Fruit fly (Drosophila melanogaster) whole organism, embryonic: Measurements from ENCODE around the gene CG15445.

ENCODE experiments used
- Adf1 ChIP-seq: fragments of 200-800 bp; sonication (Bioruptor generic); IDR thresholded peaks from 2 replicates; pipeline ENCODE4 v1.3.6; 2022; ENCODE audit warnings: missing biosample characterization, missing genetic modification characterization
- Aef1 ChIP-seq: fragments of 200-800 bp; sonication (Bioruptor generic); IDR thresholded peaks from 3 replicates; pipeline ENCODE4 v1.3.6; 2022; ENCODE audit warnings: missing biosample characterization, missing genetic modification characterization
- Antp ChIP-seq: fragments of 200-800 bp; sonication (Bioruptor generic); optimal IDR thresholded peaks from 3 replicates; lab custom pipeline; 2016; ENCODE audit warnings: missing biosample characterization, missing genetic modification characterization
- B-H1 ChIP-seq: fragments of 200-800 bp; sonication (Bioruptor generic); IDR thresholded peaks from 3 replicates; pipeline ENCODE4 v1.3.6; 2022; ENCODE audit warnings: missing biosample characterization, missing genetic modification characterization
- CG10431 ChIP-seq: fragments of 200-800 bp; sonication (Bioruptor generic); optimal IDR thresholded peaks from 3 replicates; lab custom pipeline; 2018; ENCODE audit warnings: missing biosample characterization, mild to moderate bottlenecking, missing genetic modification characterization
- CG11560 ChIP-seq: fragments of 200-800 bp; sonication (Bioruptor generic); IDR thresholded peaks from 3 replicates; pipeline ENCODE4 v1.3.6; 2022; ENCODE audit warnings: missing biosample characterization, missing genetic modification characterization
- CG12071 ChIP-seq: fragments of 200-800 bp; sonication (Bioruptor generic); optimal IDR thresholded peaks from 3 replicates; lab custom pipeline; 2018; ENCODE audit warnings: missing biosample characterization, mild to moderate bottlenecking, missing genetic modification characterization
- CG1233 ChIP-seq: fragments of 200-800 bp; sonication (Bioruptor generic); optimal IDR thresholded peaks from 4 replicates; lab custom pipeline; 2018; ENCODE audit warnings: missing biosample characterization, mild to moderate bottlenecking, missing genetic modification characterization
- CG14014 ChIP-seq: fragments of 200-800 bp; sonication (Bioruptor generic); IDR thresholded peaks from 2 replicates; pipeline ENCODE4 v1.3.6; 2022; ENCODE audit warnings: missing biosample characterization, missing genetic modification characterization
- CG15696 ChIP-seq: fragments of 200-800 bp; sonication (Bioruptor generic); optimal IDR thresholded peaks from 2 replicates; lab custom pipeline; 2019; ENCODE audit warnings: missing biosample characterization, mild to moderate bottlenecking, missing genetic modification characterization, moderate library complexity
- CG1603 ChIP-seq: fragments of 200-800 bp; sonication (Bioruptor generic); optimal IDR thresholded peaks from 2 replicates; lab custom pipeline; 2019; ENCODE audit warnings: missing biosample characterization, mild to moderate bottlenecking, missing genetic modification characterization, moderate library complexity
- CG17186 ChIP-seq: fragments of 200-800 bp; sonication (Bioruptor generic); optimal IDR thresholded peaks from 3 replicates; lab custom pipeline; 2017; ENCODE audit warnings: missing biosample characterization, missing genetic modification reagents, missing genetic modification characterization
- CG18011 ChIP-seq: fragments of 200-800 bp; sonication (Bioruptor generic); optimal IDR thresholded peaks from 2 replicates; lab custom pipeline; 2017; ENCODE audit warnings: missing biosample characterization, missing genetic modification characterization, mild to moderate bottlenecking, moderate library complexity, missing genotype
- CG31365 ChIP-seq: fragments of 200-800 bp; sonication (Bioruptor generic); optimal IDR thresholded peaks from 2 replicates; lab custom pipeline; 2018; ENCODE audit warnings: missing biosample characterization, mild to moderate bottlenecking, missing genetic modification characterization
- CG3407 ChIP-seq: fragments of 200-800 bp; sonication (Bioruptor generic); optimal IDR thresholded peaks from 2 replicates; lab custom pipeline; 2018; ENCODE audit warnings: missing biosample characterization, mild to moderate bottlenecking, missing genetic modification characterization
- CG3995 ChIP-seq: fragments of 200-800 bp; sonication (Bioruptor generic); optimal IDR thresholded peaks from 3 replicates; lab custom pipeline; 2016; ENCODE audit warnings: missing biosample characterization, missing genetic modification characterization
- CG4360 ChIP-seq: fragments of 200-800 bp; sonication (Bioruptor generic); IDR thresholded peaks from 2 replicates; pipeline ENCODE4 v1.3.6; 2022; ENCODE audit warnings: missing biosample characterization, missing genetic modification characterization
- CG6683 ChIP-seq: fragments of 200-800 bp; sonication (Bioruptor generic); optimal IDR thresholded peaks from 2 replicates; lab custom pipeline; 2017; ENCODE audit warnings: missing biosample characterization, mild to moderate bottlenecking, missing genetic modification characterization, missing genetic modification reagents
- CG6765 ChIP-seq: fragments of 200-800 bp; sonication (Bioruptor generic); optimal IDR thresholded peaks from 3 replicates; lab custom pipeline; 2017; ENCODE audit warnings: missing biosample characterization, mild to moderate bottlenecking, missing genetic modification characterization
- CG7271 ChIP-seq: fragments of 200-800 bp; sonication (Bioruptor generic); optimal IDR thresholded peaks from 2 replicates; lab custom pipeline; 2018; ENCODE audit warnings: missing biosample characterization, mild to moderate bottlenecking, missing genetic modification characterization, moderate library complexity
- CG7745 ChIP-seq: fragments of 200-800 bp; sonication (Bioruptor generic); optimal IDR thresholded peaks from 2 replicates; lab custom pipeline; 2018; ENCODE audit warnings: missing biosample characterization, mild to moderate bottlenecking, missing genetic modification characterization, moderate library complexity
- CG7963 ChIP-seq: fragments of 200-800 bp; sonication (Bioruptor generic); IDR thresholded peaks from 3 replicates; pipeline ENCODE4 v1.3.6; 2022; ENCODE audit warnings: missing biosample characterization, missing genetic modification characterization; ENCODE audit not compliant: partially characterized antibody
- CG8388 ChIP-seq: fragments of 200-800 bp; sonication (Bioruptor generic); optimal IDR thresholded peaks from 2 replicates; lab custom pipeline; 2019; ENCODE audit warnings: missing biosample characterization, mild to moderate bottlenecking, missing genetic modification characterization, moderate library complexity
- CG9437 ChIP-seq: fragments of 200-800 bp; sonication (Bioruptor generic); optimal IDR thresholded peaks from 2 replicates; lab custom pipeline; 2018; ENCODE audit warnings: missing biosample characterization, mild to moderate bottlenecking, missing genetic modification characterization
- Deaf1 ChIP-seq: fragments of 200-800 bp; optimal IDR thresholded peaks from 3 replicates; lab custom pipeline; 2019; ENCODE audit warnings: missing biosample characterization, mild to moderate bottlenecking, missing genetic modification characterization, moderate library complexity
- Fer1 ChIP-seq: fragments of 200-800 bp; sonication (Bioruptor generic); optimal IDR thresholded peaks from 2 replicates; lab custom pipeline; 2017; ENCODE audit warnings: missing biosample characterization, mild to moderate bottlenecking, missing genetic modification characterization
- HmgD ChIP-seq: fragments of 200-800 bp; sonication (Bioruptor generic); optimal IDR thresholded peaks from 3 replicates; lab custom pipeline; 2016; ENCODE audit warnings: missing biosample characterization, missing genetic modification characterization
- Hmr ChIP-seq: fragments of 200-800 bp; sonication (Bioruptor generic); optimal IDR thresholded peaks from 3 replicates; lab custom pipeline; 2017; ENCODE audit warnings: mild to moderate bottlenecking, missing biosample characterization, missing genetic modification reagents, missing genetic modification characterization
- Hr3 ChIP-seq: fragments of 200-800 bp; sonication (Bioruptor generic); optimal IDR thresholded peaks from 3 replicates; lab custom pipeline; 2016; ENCODE audit warnings: missing biosample characterization, missing genetic modification characterization
- Lim3 ChIP-seq: fragments of 200-800 bp; sonication (Bioruptor generic); IDR thresholded peaks from 2 replicates; pipeline ENCODE4 v1.3.6; 2022; ENCODE audit warnings: missing biosample characterization, missing genetic modification characterization
- MTF-1 ChIP-seq: fragments of 200-800 bp; sonication (Bioruptor generic); optimal IDR thresholded peaks from 2 replicates; lab custom pipeline; 2018; ENCODE audit warnings: missing biosample characterization, mild to moderate bottlenecking, missing genetic modification characterization, borderline replicate concordance
- Mad ChIP-seq: fragments of 200-800 bp; sonication (Bioruptor generic); optimal IDR thresholded peaks from 2 replicates; lab custom pipeline; 2016; ENCODE audit warnings: missing biosample characterization, missing genetic modification characterization
- PHDP ChIP-seq: fragments of 200-800 bp; sonication (Bioruptor generic); optimal IDR thresholded peaks from 3 replicates; lab custom pipeline; 2018; ENCODE audit warnings: missing biosample characterization, mild to moderate bottlenecking, missing genetic modification characterization, moderate library complexity
- Ravus ChIP-seq: fragments of 200-800 bp; sonication (Bioruptor generic); IDR thresholded peaks from 2 replicates; pipeline ENCODE4 v1.3.6; 2022; ENCODE audit warnings: missing biosample characterization, missing genetic modification characterization
- Spps ChIP-seq: fragments of 200-800 bp; sonication (Bioruptor generic); optimal IDR thresholded peaks from 2 replicates; lab custom pipeline; 2018; ENCODE audit warnings: missing biosample characterization, mild to moderate bottlenecking, missing genetic modification characterization
- Sry-β ChIP-seq: fragments of 200-800 bp; sonication (Bioruptor generic); optimal IDR thresholded peaks from 2 replicates; lab custom pipeline; 2018; ENCODE audit warnings: missing biosample characterization, mild to moderate bottlenecking, missing genetic modification characterization, moderate library complexity
- ac ChIP-seq: fragments of 200-800 bp; sonication (Bioruptor generic); optimal IDR thresholded peaks from 3 replicates; lab custom pipeline; 2017; ENCODE audit warnings: missing biosample characterization, mild to moderate bottlenecking, missing genetic modification characterization
- crol ChIP-seq: fragments of 200-800 bp; sonication (Bioruptor generic); IDR thresholded peaks from 2 replicates; pipeline ENCODE4 v1.3.6; 2022; ENCODE audit warnings: missing biosample characterization, missing genetic modification characterization
- fd96Cb ChIP-seq: fragments of 200-800 bp; sonication (Bioruptor generic); optimal IDR thresholded peaks from 2 replicates; lab custom pipeline; 2018; ENCODE audit warnings: missing biosample characterization, mild to moderate bottlenecking, missing genetic modification characterization, moderate library complexity
- gsb-n ChIP-seq: fragments of 200-800 bp; sonication (Bioruptor generic); optimal IDR thresholded peaks from 3 replicates; lab custom pipeline; 2018; ENCODE audit warnings: missing biosample characterization, mild to moderate bottlenecking, missing genetic modification characterization
- mam ChIP-seq: fragments of 200-800 bp; sonication (Bioruptor generic); optimal IDR thresholded peaks from 3 replicates; lab custom pipeline; 2016; ENCODE audit warnings: missing biosample characterization, missing genetic modification characterization
- onecut ChIP-seq: fragments of 200-800 bp; sonication (Bioruptor generic); IDR thresholded peaks from 2 replicates; pipeline ENCODE4 v1.3.6; 2022; ENCODE audit warnings: missing biosample characterization, missing genetic modification characterization
- phol ChIP-seq: fragments of 200-800 bp; sonication (Bioruptor generic); optimal IDR thresholded peaks from 3 replicates; lab custom pipeline; 2018; ENCODE audit warnings: missing biosample characterization, mild to moderate bottlenecking, missing genetic modification characterization, moderate library complexity
- row ChIP-seq: fragments of 200-800 bp; sonication (Bioruptor generic); IDR thresholded peaks from 3 replicates; pipeline ENCODE4 v1.3.6; 2022; ENCODE audit warnings: missing biosample characterization, missing genetic modification characterization
- sim ChIP-seq: fragments of 200-800 bp; sonication (Bioruptor generic); IDR thresholded peaks from 2 replicates; pipeline ENCODE4 v1.3.6; 2022; ENCODE audit warnings: missing biosample characterization, missing genetic modification characterization
- sima ChIP-seq: fragments of 200-800 bp; sonication (Bioruptor generic); optimal IDR thresholded peaks from 2 replicates; lab custom pipeline; 2016; ENCODE audit warnings: missing biosample characterization, missing genetic modification characterization
- sna ChIP-seq: fragments of 200-800 bp; sonication (Bioruptor generic); IDR thresholded peaks from 2 replicates; pipeline ENCODE4 v1.3.6; 2022; ENCODE audit warnings: missing biosample characterization, missing genetic modification characterization; ENCODE audit not compliant: partially characterized antibody
- stwl ChIP-seq: fragments of 200-800 bp; sonication (Bioruptor generic); optimal IDR thresholded peaks from 3 replicates; lab custom pipeline; 2018; ENCODE audit warnings: missing biosample characterization, mild to moderate bottlenecking, missing genetic modification characterization, moderate library complexity
- sug ChIP-seq: fragments of 200-800 bp; optimal IDR thresholded peaks from 2 replicates; lab custom pipeline; 2019; ENCODE audit warnings: missing biosample characterization, mild to moderate bottlenecking, missing genetic modification characterization, moderate library complexity
- tll ChIP-seq, 2 experiments: fragments of 200-800 bp in 1 of 2; fragments of >200 bp in 1 of 2; sonication (Bioruptor generic) in 1 of 2; optimal IDR thresholded peaks; 2 replicates each; lab custom pipeline; 2017 to 2019; ENCODE audit warnings: missing biosample characterization in 2 of 2, missing genetic modification characterization in 2 of 2, mild to moderate bottlenecking in 1 of 2, moderate library complexity in 1 of 2

The CG15445 gene

dm6 chrX:21124176-21124575 lies 7.2 kb downstream of the CG15445 start (continued):
- TF ChIP-seq crol (GFP tag; lab: Robert Waterston, UW): no peak
- no peak for TF ChIP-seq CG3995 (GFP tag; lab: Kevin White, UChicago)
- no peak for TF ChIP-seq Fer1
- TF ChIP-seq Mad (GFP tag; lab: Kevin White, UChicago): peak; percentile 42
- TF ChIP-seq Aef1 (GFP tag; lab: Robert Waterston, UW): peak; percentile 63
- no peak for TF ChIP-seq sima (GFP tag; lab: Kevin White, UChicago)
- TF ChIP-seq CG8388 (GFP tag; lab: Kevin White, UChicago): peak; percentile 78
- peak; percentile 44 for TF ChIP-seq CG1233 (GFP tag; lab: Kevin White, UChicago)
- TF ChIP-seq CG7745 (tag; lab: Kevin White, UChicago): no peak
- TF ChIP-seq CG6683 (GFP tag; lab: Kevin White, UChicago): no peak
- no peak for TF ChIP-seq Sry-β (GFP tag; lab: Kevin White, UChicago)
- peak; percentile 41 for TF ChIP-seq CG3407
- peak; percentile 19 for TF ChIP-seq Deaf1 (tag; lab: Kevin White, UChicago)
- TF ChIP-seq MTF-1 (GFP tag; lab: Kevin White, UChicago): no peak
- TF ChIP-seq sna (GFP tag; lab: Robert Waterston, UW): no peak
- peak; percentile 42 for TF ChIP-seq CG9437 (GFP tag; lab: Kevin White, UChicago)
- TF ChIP-seq phol (tag; lab: Kevin White, UChicago): peak; percentile 78
- no peak for TF ChIP-seq CG10431
- TF ChIP-seq HmgD (GFP tag; lab: Kevin White, UChicago): no peak
- TF ChIP-seq CG12071: peak; percentile 30
- TF ChIP-seq tll (GFP tag; optimal IDR thresholded peaks at IDR 0.05; lab: Kevin White, UChicago): no peak
- peak; percentile 36; the same call in 1 of the 3 replicates for TF ChIP-seq B-H1
- TF ChIP-seq mam (GFP tag; lab: Kevin White, UChicago): peak; percentile 40
- TF ChIP-seq CG6765: no peak
- peak; percentile 67 for TF ChIP-seq Hr3 (GFP tag; lab: Kevin White, UChicago)
- peak; percentile 51 for TF ChIP-seq gsb-n
- peak; percentile 77 for TF ChIP-seq row (GFP tag; lab: Robert Waterston, UW)
- peak; percentile 44 for TF ChIP-seq CG15696 (tag; lab: Kevin White, UChicago)
- TF ChIP-seq CG7271 (tag; lab: Kevin White, UChicago): peak; percentile 37
- peak; percentile 32 for TF ChIP-seq Antp (GFP tag; lab: Kevin White, UChicago)
- TF ChIP-seq CG4360: 0 out of 2 replicates have a peak, but pooled peaks have one; percentile 27
- peak; percentile 12 for TF ChIP-seq sug (tag; lab: Kevin White, UChicago)
- TF ChIP-seq Spps: peak; percentile 18
- no peak for TF ChIP-seq ac (GFP tag; lab: Kevin White, UChicago)
- no peak for TF ChIP-seq sim
- 0 out of 2 replicates have a peak, but pooled peaks have one; percentile 34 for TF ChIP-seq onecut (GFP tag; lab: Robert Waterston, UW)
- no peak for TF ChIP-seq CG31365 (tag; lab: Kevin White, UChicago)
- TF ChIP-seq CG1603 (tag; lab: Kevin White, UChicago): peak; percentile 79
- TF ChIP-seq PHDP: peak; percentile 81
- TF ChIP-seq stwl (tag; lab: Kevin White, UChicago): no peak
- no peak for TF ChIP-seq CG17186 (GFP tag; lab: Kevin White, UChicago)
- peak; percentile 39; the same call in 1 of the 2 replicates for TF ChIP-seq CG14014 (GFP tag; lab: Robert Waterston, UW)
- TF ChIP-seq Adf1: no peak
- peak; percentile 65 for TF ChIP-seq Hmr (GFP tag; lab: Kevin White, UChicago)
- TF ChIP-seq fd96Cb (tag; lab: Kevin White, UChicago): peak; percentile 71
- TF ChIP-seq CG18011: peak; percentile 49
- no peak for TF ChIP-seq Lim3 (GFP tag; lab: Robert Waterston, UW)
- TF ChIP-seq CG7963: no peak
- no peak for TF ChIP-seq CG11560 (tag; lab: Robert Waterston, UW)
- no peak; the same call in 1 of the 2 replicates for TF ChIP-seq Ravus (GFP tag; lab: Robert Waterston, UW)
